Fruit fly (Drosophila melanogaster): ENCODE data around the gene CG10405.

dm6 chr3R:16469501-16470263 lies 15.4 kb downstream of the CG10405 start, which contains the start of the genes CG42232 and CSN5:
- no peak for TF ChIP-seq CG4496 (GFP tag; IDR thresholded peaks at IDR 0.05)
- no peak for TF ChIP-seq CG15710 (tag; optimal IDR thresholded peaks at IDR 0.05)
- TF ChIP-seq Pif1B (GFP tag; optimal IDR thresholded peaks at IDR 0.05) = no peak
- no peak for TF ChIP-seq CG8159 (tag; optimal IDR thresholded peaks at IDR 0.05)
- TF ChIP-seq CG34367 (tag; optimal IDR thresholded peaks at IDR 0.05) = no peak
- TF ChIP-seq Snoo (tag; optimal IDR thresholded peaks at IDR 0.05) = no peak
- no peak for TF ChIP-seq CG10348 (GFP tag; IDR thresholded peaks at IDR 0.05)
- TF ChIP-seq Ets98B (GFP tag; IDR thresholded peaks at IDR 0.05) = no peak
- no peak for TF ChIP-seq CG32121 (GFP tag; IDR thresholded peaks at IDR 0.05)
- no peak for TF ChIP-seq gl (tag; optimal IDR thresholded peaks at IDR 0.05)
- TF ChIP-seq CG12605 (GFP tag; IDR thresholded peaks at IDR 0.05) = no peak
- TF ChIP-seq CG13204 (GFP tag; optimal IDR thresholded peaks at IDR 0.05) = no peak
